Fruit fly (Drosophila melanogaster) whole organism, embryonic: ENCODE measurements around the gene SPR.

ENCODE experiments used
- Bgb ChIP-seq: fragments of 200-800 bp; sonication (Bioruptor generic); IDR thresholded peaks from 2 replicates; pipeline ENCODE4 v1.3.6; 2022; ENCODE audit warnings: missing biosample characterization, missing genetic modification characterization; ENCODE audit not compliant: partially characterized antibody
- C15 ChIP-seq: fragments of 200-800 bp; sonication (Bioruptor generic); IDR thresholded peaks from 3 replicates; pipeline ENCODE4 v1.3.6; 2022; ENCODE audit warnings: missing biosample characterization, missing genetic modification characterization
- CG10565 ChIP-seq: fragments of 200-800 bp; sonication (Bioruptor generic); optimal IDR thresholded peaks from 3 replicates; lab custom pipeline; 2016; ENCODE audit warnings: missing biosample characterization, mild to moderate bottlenecking, missing genetic modification characterization
- CG11085 ChIP-seq: fragments of 200-800 bp; sonication (Bioruptor generic); IDR thresholded peaks from 2 replicates; pipeline ENCODE4 v1.3.6; 2022; ENCODE audit warnings: missing biosample characterization, missing genetic modification characterization
- CG12071 ChIP-seq: fragments of 200-800 bp; sonication (Bioruptor generic); optimal IDR thresholded peaks from 3 replicates; lab custom pipeline; 2018; ENCODE audit warnings: missing biosample characterization, mild to moderate bottlenecking, missing genetic modification characterization
- CG13287 ChIP-seq: fragments of 200-800 bp; sonication (Bioruptor generic); IDR thresholded peaks from 2 replicates; pipeline ENCODE4 v1.3.6; 2022; ENCODE audit warnings: missing biosample characterization, missing genetic modification characterization; ENCODE audit not compliant: partially characterized antibody
- CG13894 ChIP-seq: fragments of 200-800 bp; sonication (Bioruptor generic); optimal IDR thresholded peaks from 3 replicates; lab custom pipeline; 2018; ENCODE audit warnings: missing biosample characterization, mild to moderate bottlenecking, missing genetic modification characterization, moderate library complexity
- CG15011 ChIP-seq: fragments of 200-800 bp; sonication (Bioruptor generic); optimal IDR thresholded peaks from 3 replicates; lab custom pipeline; 2018; ENCODE audit warnings: missing biosample characterization, mild to moderate bottlenecking, missing genetic modification characterization
- CG17385 ChIP-seq: fragments of 200-800 bp; sonication (Bioruptor generic); optimal IDR thresholded peaks from 3 replicates; lab custom pipeline; 2018; ENCODE audit warnings: missing biosample characterization, mild to moderate bottlenecking, missing genetic modification characterization
- CG18599 ChIP-seq: fragments of 200-800 bp; sonication (Bioruptor generic); optimal IDR thresholded peaks from 3 replicates; lab custom pipeline; 2017; ENCODE audit warnings: missing biosample characterization, missing genetic modification characterization, mild to moderate bottlenecking, moderate library complexity, missing genetic modification reagents
- CG2129 ChIP-seq: fragments of 200-800 bp; sonication (Bioruptor generic); IDR thresholded peaks from 2 replicates; pipeline ENCODE4 v1.3.6; 2022; ENCODE audit warnings: missing biosample characterization, missing genetic modification characterization; ENCODE audit not compliant: partially characterized antibody
- CG2889 ChIP-seq: fragments of 200-800 bp; sonication (Bioruptor generic); IDR thresholded peaks from 3 replicates; pipeline ENCODE4 v1.3.6; 2022; ENCODE audit warnings: missing biosample characterization, missing genetic modification characterization
- CG4282 ChIP-seq: fragments of 200-800 bp; sonication (Bioruptor generic); optimal IDR thresholded peaks from 2 replicates; lab custom pipeline; 2016; ENCODE audit warnings: missing biosample characterization, missing genetic modification characterization
- CG43689 ChIP-seq: fragments of 200-800 bp; sonication (Bioruptor generic); IDR thresholded peaks from 2 replicates; pipeline ENCODE4 v1.3.6; 2022; ENCODE audit warnings: missing biosample characterization, missing genetic modification characterization
- CG6689 ChIP-seq: fragments of 200-800 bp; sonication (Bioruptor generic); IDR thresholded peaks from 2 replicates; pipeline ENCODE4 v1.3.6; 2022; ENCODE audit warnings: missing biosample characterization, missing genetic modification characterization
- CG6791 ChIP-seq: fragments of 200-800 bp; sonication (Bioruptor generic); IDR thresholded peaks from 3 replicates; pipeline ENCODE4 v1.3.6; 2022; ENCODE audit warnings: missing biosample characterization, missing genetic modification characterization; ENCODE audit not compliant: partially characterized antibody
- CG7271 ChIP-seq: fragments of 200-800 bp; sonication (Bioruptor generic); optimal IDR thresholded peaks from 2 replicates; lab custom pipeline; 2018; ENCODE audit warnings: missing biosample characterization, mild to moderate bottlenecking, missing genetic modification characterization, moderate library complexity
- CG8290 ChIP-seq, 3 experiments: fragments of 200-800 bp; sonication (Bioruptor generic); optimal IDR thresholded peaks; 2 replicates each; lab custom pipeline; 2016 to 2019; ENCODE audit warnings: missing biosample characterization in 3 of 3, missing genetic modification characterization in 3 of 3, mild to moderate bottlenecking in 2 of 3, moderate library complexity in 1 of 3
- CG8388 ChIP-seq: fragments of 200-800 bp; sonication (Bioruptor generic); optimal IDR thresholded peaks from 2 replicates; lab custom pipeline; 2019; ENCODE audit warnings: missing biosample characterization, mild to moderate bottlenecking, missing genetic modification characterization, moderate library complexity
- CG9932 ChIP-seq: fragments of 200-800 bp; sonication (Bioruptor generic); IDR thresholded peaks from 2 replicates; pipeline ENCODE4 v1.3.6; 2022; ENCODE audit warnings: missing biosample characterization, missing genetic modification characterization
- Camta ChIP-seq: fragments of 200-800 bp; sonication (Bioruptor generic); optimal IDR thresholded peaks from 2 replicates; lab custom pipeline; 2016; ENCODE audit warnings: missing biosample characterization, missing genetic modification characterization
- CkIIα-i1 ChIP-seq: fragments of 200-800 bp; sonication (Bioruptor generic); IDR thresholded peaks from 2 replicates; pipeline ENCODE4 v1.3.6; 2022; ENCODE audit warnings: missing biosample characterization, missing genetic modification characterization
- Doc3 ChIP-seq: fragments of 200-800 bp; sonication (Bioruptor generic); IDR thresholded peaks from 3 replicates; pipeline ENCODE4 v1.3.6; 2022; ENCODE audit warnings: missing biosample characterization, missing genetic modification characterization; ENCODE audit not compliant: partially characterized antibody
- GATAe ChIP-seq: fragments of 200-800 bp; sonication (Bioruptor generic); conservative IDR thresholded peaks from 2 replicates; pipeline ENCODE4 v1.3.6; 2022; ENCODE audit warnings: missing biosample characterization, missing genetic modification characterization
- Hr3 ChIP-seq: fragments of 200-800 bp; sonication (Bioruptor generic); optimal IDR thresholded peaks from 3 replicates; lab custom pipeline; 2016; ENCODE audit warnings: missing biosample characterization, missing genetic modification characterization
- Hr78 ChIP-seq, 2 experiments: fragments of 200-800 bp in 1 of 2; fragments of >200 bp in 1 of 2; sonication (Bioruptor generic) in 1 of 2; optimal IDR thresholded peaks; 2 replicates each; lab custom pipeline; 2017 to 2019; ENCODE audit warnings: missing biosample characterization in 2 of 2, missing genetic modification characterization in 2 of 2, mild to moderate bottlenecking in 1 of 2, moderate library complexity in 1 of 2
- Max ChIP-seq: fragments of 200-800 bp; sonication (Bioruptor generic); optimal IDR thresholded peaks from 2 replicates; lab custom pipeline; 2016; ENCODE audit warnings: missing biosample characterization, mild to moderate bottlenecking, missing genetic modification characterization
- Med ChIP-seq: fragments of 200-800 bp; sonication (Bioruptor generic); peaks from one replicate; lab custom pipeline; 2016; ENCODE audit warnings: missing biosample characterization, missing genetic modification characterization, mild to moderate bottlenecking, inconsistent platforms, moderate library complexity
- NC2α ChIP-seq: fragments of 200-800 bp; sonication (Bioruptor generic); optimal IDR thresholded peaks from 2 replicates; lab custom pipeline; 2016; ENCODE audit warnings: missing biosample characterization, missing genetic modification characterization
- Spps ChIP-seq: fragments of 200-800 bp; sonication (Bioruptor generic); optimal IDR thresholded peaks from 2 replicates; lab custom pipeline; 2018; ENCODE audit warnings: missing biosample characterization, mild to moderate bottlenecking, missing genetic modification characterization
- Ssrp ChIP-seq: fragments of 200-800 bp; sonication (Bioruptor generic); optimal IDR thresholded peaks from 2 replicates; lab custom pipeline; 2018; ENCODE audit warnings: missing biosample characterization, mild to moderate bottlenecking, missing genetic modification characterization, moderate library complexity
- TFAM ChIP-seq: fragments of 200-800 bp; sonication (Bioruptor generic); optimal IDR thresholded peaks from 2 replicates; lab custom pipeline; 2017; ENCODE audit warnings: missing biosample characterization, missing genetic modification characterization, inconsistent platforms
- Xbp1 ChIP-seq: fragments of 200-800 bp; sonication (Bioruptor generic); optimal IDR thresholded peaks from 3 replicates; lab custom pipeline; 2016; ENCODE audit warnings: missing biosample characterization, mild to moderate bottlenecking, missing genetic modification characterization
- abd-A ChIP-seq: fragments of 200-800 bp; sonication (Bioruptor generic); optimal IDR thresholded peaks from 3 replicates; lab custom pipeline; 2019; ENCODE audit warnings: missing biosample characterization, mild to moderate bottlenecking, missing genetic modification characterization, moderate library complexity
- dm ChIP-seq: fragments of 200-800 bp; sonication (Bioruptor generic); optimal IDR thresholded peaks from 3 replicates; lab custom pipeline; 2016; ENCODE audit warnings: missing biosample characterization, missing genetic modification characterization
- eve ChIP-seq, 2 experiments: fragments of >200 bp; optimal IDR thresholded peaks; 2 replicates each; lab custom pipeline; 2017; ENCODE audit warnings: missing biosample characterization in 2 of 2, missing genetic modification characterization in 2 of 2
- gt ChIP-seq: fragments of 200-800 bp; sonication (Bioruptor generic); IDR thresholded peaks from 2 replicates; pipeline ENCODE4 v1.3.6; 2022; ENCODE audit warnings: missing biosample characterization, missing genetic modification characterization
- ken ChIP-seq: fragments of 200-800 bp; sonication (Bioruptor generic); IDR thresholded peaks from 3 replicates; pipeline ENCODE4 v1.3.6; 2022; ENCODE audit warnings: missing biosample characterization, missing genetic modification characterization
- lmd ChIP-seq: fragments of 200-800 bp; sonication (Bioruptor generic); IDR thresholded peaks from 2 replicates; pipeline ENCODE4 v1.3.6; 2022; ENCODE audit warnings: missing biosample characterization, missing genetic modification characterization
- maf-S ChIP-seq: fragments of 200-800 bp; sonication (Bioruptor generic); optimal IDR thresholded peaks from 2 replicates; lab custom pipeline; 2016; ENCODE audit warnings: missing biosample characterization, missing genetic modification characterization
- odd ChIP-seq: fragments of 200-800 bp; sonication (Bioruptor generic); optimal IDR thresholded peaks from 2 replicates; lab custom pipeline; 2017; ENCODE audit warnings: missing biosample characterization, mild to moderate bottlenecking, missing genetic modification characterization
- p53 ChIP-seq: fragments of 200-800 bp; sonication (Bioruptor generic); optimal IDR thresholded peaks from 2 replicates; lab custom pipeline; 2016; ENCODE audit warnings: missing biosample characterization, missing genetic modification characterization
- pita ChIP-seq: fragments of 200-800 bp; sonication (Bioruptor generic); optimal IDR thresholded peaks from 2 replicates; lab custom pipeline; 2017; ENCODE audit warnings: missing biosample characterization, mild to moderate bottlenecking, missing genetic modification characterization
- sob ChIP-seq: fragments of 200-800 bp; sonication (Bioruptor generic); IDR thresholded peaks from 2 replicates; pipeline ENCODE4 v1.3.6; 2022; ENCODE audit warnings: missing biosample characterization, missing genetic modification characterization
- sr ChIP-seq: fragments of 200-800 bp; sonication (Bioruptor generic); IDR thresholded peaks from 3 replicates; pipeline ENCODE4 v1.3.6; 2022; ENCODE audit warnings: missing biosample characterization, missing genetic modification characterization
- ssp ChIP-seq: fragments of 200-800 bp; sonication (Bioruptor generic); IDR thresholded peaks from 2 replicates; pipeline ENCODE4 v1.3.6; 2022; ENCODE audit warnings: missing biosample characterization, missing genetic modification characterization
- tna ChIP-seq: fragments of 200-800 bp; sonication (Bioruptor generic); IDR thresholded peaks from 2 replicates; pipeline ENCODE4 v1.3.6; 2022; ENCODE audit warnings: missing biosample characterization, missing genetic modification characterization; ENCODE audit not compliant: partially characterized antibody
- zen ChIP-seq: fragments of 200-800 bp; sonication (Bioruptor generic); optimal IDR thresholded peaks from 3 replicates; lab custom pipeline; 2018; ENCODE audit warnings: missing biosample characterization, mild to moderate bottlenecking, missing genetic modification characterization, moderate library complexity

The SPR gene

DNA sequence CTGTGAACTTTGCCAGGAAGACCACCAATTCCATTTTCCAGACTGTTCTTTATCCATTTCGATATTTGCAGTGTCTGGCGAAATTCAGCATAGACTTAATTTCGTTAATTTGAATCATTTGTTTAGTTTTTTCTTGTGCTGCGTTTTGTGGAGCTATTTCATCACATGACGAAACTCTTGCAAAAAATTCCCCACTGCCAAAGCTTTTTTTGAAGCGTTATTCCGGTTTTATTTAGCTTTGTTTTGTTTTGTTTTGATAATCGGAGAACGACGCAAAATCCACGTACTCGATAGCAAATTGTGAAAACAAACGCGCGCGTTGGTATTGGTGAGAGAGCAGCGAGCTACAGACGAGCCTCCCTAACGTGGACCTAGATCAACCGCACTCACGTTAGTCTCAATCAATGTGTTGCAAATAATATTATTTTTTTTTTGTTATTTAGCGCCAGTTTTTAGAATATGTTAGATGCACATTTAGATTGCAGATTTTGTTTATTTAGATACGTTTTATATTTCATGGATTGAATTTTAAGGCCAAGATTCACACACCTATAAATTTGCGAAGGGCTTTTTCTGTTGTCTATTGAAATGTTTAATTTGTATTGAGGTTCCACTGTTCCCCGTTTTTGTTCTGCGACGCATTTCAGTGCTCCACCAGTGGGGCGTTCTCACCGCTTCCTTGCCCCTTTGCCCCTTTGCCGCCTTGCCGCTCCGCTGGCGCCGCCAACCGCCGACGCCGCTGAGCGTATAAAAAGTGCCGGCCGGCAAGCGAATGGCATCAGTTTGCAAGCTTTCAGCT is 16.5 kb upstream of the SPR start (continued):
- peak; percentile 80 for TF ChIP-seq CG17385 (GFP tag; lab: Kevin White, UChicago)
- peak; percentile 64 for TF ChIP-seq Hr3 (GFP tag; lab: Kevin White, UChicago)
- TF ChIP-seq gt = no peak
- TF ChIP-seq abd-A = peak; percentile 7
- peak; percentile 44 for TF ChIP-seq Camta (GFP tag; lab: Kevin White, UChicago)
- 0 out of 3 replicates have a peak, but pooled peaks have one; percentile 35 for TF ChIP-seq CG2889
- TF ChIP-seq sob (GFP tag; lab: Robert Waterston, UW) = peak; percentile 88
- peak; percentile 73 for TF ChIP-seq Max (GFP tag; lab: Kevin White, UChicago)
- TF ChIP-seq CG10565 (GFP tag; lab: Kevin White, UChicago) = no peak
- TF ChIP-seq CG43689 (GFP tag; lab: Robert Waterston, UW) = 0 out of 2 replicates have a peak, but pooled peaks have one; percentile 16
- peak; percentile 91 for TF ChIP-seq CG9932
- peak; percentile 49; the same call in 1 of the 3 replicates for TF ChIP-seq C15 (GFP tag; lab: Robert Waterston, UW)
- peak; percentile 27 for TF ChIP-seq dm (GFP tag; lab: Kevin White, UChicago)
- peak; percentile 64 for TF ChIP-seq CG11085
- peak; percentile 91 for TF ChIP-seq lmd (GFP tag; lab: Robert Waterston, UW)
- no peak for TF ChIP-seq CG2129
- TF ChIP-seq ssp (GFP tag; lab: Robert Waterston, UW) = peak; percentile 72
- TF ChIP-seq p53 = no peak
- TF ChIP-seq CG8388 (GFP tag; lab: Kevin White, UChicago) = peak; percentile 53
- no peak for TF ChIP-seq tna (GFP tag; lab: Robert Waterston, UW)
- no peak for TF ChIP-seq Bgb (GFP tag; lab: Robert Waterston, UW)
- no peak for TF ChIP-seq CG4282 (GFP tag; lab: Kevin White, UChicago)
- TF ChIP-seq CG13894 (tag; lab: Kevin White, UChicago) = peak; percentile 78
- no peak for TF ChIP-seq TFAM (GFP tag; lab: Kevin White, UChicago)
- TF ChIP-seq CG13287 = no peak
- TF ChIP-seq pita (GFP tag; lab: Kevin White, UChicago) = no peak
- peak; percentile 73 for TF ChIP-seq ken (GFP tag; lab: Robert Waterston, UW)
- no peak for TF ChIP-seq eve (GFP tag; optimal IDR thresholded peaks at IDR 0.05; lab: Kevin White, UChicago)
- TF ChIP-seq Doc3 (GFP tag; lab: Robert Waterston, UW) = no peak
- TF ChIP-seq Xbp1 (GFP tag; lab: Kevin White, UChicago) = peak; percentile 72
- TF ChIP-seq CG12071 (GFP tag; lab: Kevin White, UChicago) = peak; percentile 46
- TF ChIP-seq NC2α = no peak
- TF ChIP-seq Ssrp (tag; lab: Kevin White, UChicago) = peak; percentile 66
- no peak for TF ChIP-seq CkIIα-i1 (GFP tag; lab: Robert Waterston, UW)
- TF ChIP-seq GATAe (GFP tag; lab: Robert Waterston, UW) = peak; percentile 57; the same call in 1 of the 2 replicates
- TF ChIP-seq maf-S (GFP tag; lab: Kevin White, UChicago) = peak; percentile 76
- peak in 1 of 2 experiments; percentile 0 for TF ChIP-seq Hr78 (GFP tag; optimal IDR thresholded peaks at IDR 0.05; lab: Kevin White, UChicago)
- TF ChIP-seq Med = peak; percentile 91
- no peak for TF ChIP-seq sr (GFP tag; lab: Robert Waterston, UW)
- no peak for TF ChIP-seq CG7271
- no peak for TF ChIP-seq Spps (tag; lab: Kevin White, UChicago)
- peak; percentile 92 for TF ChIP-seq CG18599 (GFP tag; lab: Kevin White, UChicago)
- peak; percentile 83 for TF ChIP-seq CG6689 (GFP tag; lab: Robert Waterston, UW)
- TF ChIP-seq zen (tag; lab: Kevin White, UChicago) = no peak
- TF ChIP-seq odd (GFP tag; lab: Kevin White, UChicago) = peak; percentile 71
- TF ChIP-seq CG6791 = no peak
- TF ChIP-seq CG15011 (GFP tag; lab: Kevin White, UChicago) = peak; percentile 78
- TF ChIP-seq CG8290 (GFP tag; optimal IDR thresholded peaks at IDR 0.05; lab: Kevin White, UChicago) = no peak
- peak in 1 of 2 experiments; percentile 38 for TF ChIP-seq CG8290 (tag; optimal IDR thresholded peaks at IDR 0.05; lab: Kevin White, UChicago)
